Fruit fly (Drosophila melanogaster): ENCODE measurements around the gene Actn3.

DNA sequence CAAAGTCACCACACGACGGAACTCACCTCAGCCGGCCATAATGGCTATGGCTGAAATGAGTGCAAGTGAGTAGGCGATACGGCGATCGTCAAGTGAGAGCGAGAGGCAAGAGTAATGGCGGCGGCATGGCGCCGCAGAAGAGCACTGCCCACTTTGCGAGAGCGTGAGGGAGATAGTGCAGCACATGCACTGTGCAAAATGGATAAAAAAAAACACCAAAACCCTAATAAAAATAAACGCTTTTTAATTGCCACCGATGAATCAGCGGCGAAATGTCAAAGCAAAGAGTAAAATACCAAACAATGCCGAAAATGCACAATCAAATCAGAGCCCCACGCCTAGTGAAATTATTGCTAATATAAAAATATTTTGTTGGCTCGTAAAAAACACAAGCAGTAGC, 28.9 kb downstream of the Actn3 start:
- TF ChIP-seq fkh (GFP tag; optimal IDR thresholded peaks at IDR 0.05) (no peak), CG8319 (GFP tag; optimal IDR thresholded peaks at IDR 0.05) (no peak)
